Fruit fly (Drosophila melanogaster) whole organism, embryonic: ENCODE results near the gene ppk.

Experiments
- CG10366 ChIP-seq: fragments of 200-800 bp; sonication (Bioruptor generic); IDR thresholded peaks from 2 replicates; pipeline ENCODE4 v1.3.6; 2022; ENCODE audit warnings: missing biosample characterization, missing genetic modification characterization
- CG10462 ChIP-seq: fragments of 200-800 bp; sonication (Bioruptor generic); optimal IDR thresholded peaks from 2 replicates; lab custom pipeline; 2016; ENCODE audit warnings: missing biosample characterization, missing genetic modification characterization
- CG11456 ChIP-seq: fragments of 200-800 bp; sonication (Bioruptor generic); IDR thresholded peaks from 3 replicates; pipeline ENCODE4 v1.3.6; 2022; ENCODE audit warnings: missing biosample characterization, missing genetic modification characterization
- CG12219 ChIP-seq: fragments of 200-800 bp; sonication (Bioruptor generic); optimal IDR thresholded peaks from 3 replicates; lab custom pipeline; 2018; ENCODE audit warnings: missing biosample characterization, mild to moderate bottlenecking, missing genetic modification characterization
- CG14965 ChIP-seq: fragments of 200-800 bp; sonication (Bioruptor generic); optimal IDR thresholded peaks from 2 replicates; lab custom pipeline; 2016; ENCODE audit warnings: missing biosample characterization, missing genetic modification characterization, borderline replicate concordance
- CG1529 ChIP-seq: fragments of 200-800 bp; sonication (Bioruptor generic); optimal IDR thresholded peaks from 3 replicates; lab custom pipeline; 2018; ENCODE audit warnings: missing biosample characterization, missing genetic modification characterization
- CG15514 ChIP-seq: fragments of 200-800 bp; sonication (Bioruptor generic); optimal IDR thresholded peaks from 3 replicates; lab custom pipeline; 2017; ENCODE audit warnings: missing biosample characterization, missing genetic modification characterization, mild to moderate bottlenecking, moderate library complexity, missing genetic modification reagents
- CG1603 ChIP-seq: fragments of 200-800 bp; sonication (Bioruptor generic); optimal IDR thresholded peaks from 2 replicates; lab custom pipeline; 2019; ENCODE audit warnings: missing biosample characterization, mild to moderate bottlenecking, missing genetic modification characterization, moderate library complexity
- CG16779 ChIP-seq: fragments of 200-800 bp; sonication (Bioruptor generic); IDR thresholded peaks from 2 replicates; pipeline ENCODE4 v1.3.6; 2022; ENCODE audit warnings: missing biosample characterization, missing genetic modification characterization
- CG16815 ChIP-seq: fragments of 200-800 bp; sonication (Bioruptor generic); optimal IDR thresholded peaks from 3 replicates; lab custom pipeline; 2017; ENCODE audit warnings: missing biosample characterization, mild to moderate bottlenecking, missing genetic modification characterization
- CG16863 ChIP-seq: fragments of 200-800 bp; sonication (Bioruptor generic); optimal IDR thresholded peaks from 3 replicates; lab custom pipeline; 2016; ENCODE audit warnings: missing biosample characterization, missing genetic modification characterization
- CG17612 ChIP-seq: fragments of 200-800 bp; sonication (Bioruptor generic); IDR thresholded peaks from 2 replicates; pipeline ENCODE4 v1.3.6; 2022; ENCODE audit warnings: missing biosample characterization, missing genetic modification characterization
- CG17802 ChIP-seq: fragments of 200-800 bp; sonication (Bioruptor generic); optimal IDR thresholded peaks from 2 replicates; lab custom pipeline; 2018; ENCODE audit warnings: missing biosample characterization, mild to moderate bottlenecking, missing genetic modification characterization, moderate library complexity
- CG4282 ChIP-seq: fragments of 200-800 bp; sonication (Bioruptor generic); optimal IDR thresholded peaks from 2 replicates; lab custom pipeline; 2016; ENCODE audit warnings: missing biosample characterization, missing genetic modification characterization
- CG4617 ChIP-seq: fragments of 200-800 bp; sonication (Bioruptor generic); optimal IDR thresholded peaks from 3 replicates; lab custom pipeline; 2016; ENCODE audit warnings: missing biosample characterization, missing genetic modification characterization, borderline replicate concordance
- CG7372 ChIP-seq: fragments of 200-800 bp; sonication (Bioruptor generic); IDR thresholded peaks from 2 replicates; pipeline ENCODE4 v1.3.6; 2022; ENCODE audit warnings: missing biosample characterization, missing genetic modification characterization
- CG7745 ChIP-seq: fragments of 200-800 bp; sonication (Bioruptor generic); optimal IDR thresholded peaks from 2 replicates; lab custom pipeline; 2018; ENCODE audit warnings: missing biosample characterization, mild to moderate bottlenecking, missing genetic modification characterization, moderate library complexity
- CG7928 ChIP-seq: fragments of 200-800 bp; sonication (Bioruptor generic); optimal IDR thresholded peaks from 2 replicates; lab custom pipeline; 2017; ENCODE audit warnings: missing biosample characterization, mild to moderate bottlenecking, missing genetic modification characterization
- CG8281 ChIP-seq: fragments of 200-800 bp; sonication (Bioruptor generic); optimal IDR thresholded peaks from 2 replicates; lab custom pipeline; 2018; ENCODE audit warnings: missing biosample characterization, mild to moderate bottlenecking, missing genetic modification characterization, moderate library complexity
- CG8388 ChIP-seq: fragments of 200-800 bp; sonication (Bioruptor generic); optimal IDR thresholded peaks from 2 replicates; lab custom pipeline; 2019; ENCODE audit warnings: missing biosample characterization, mild to moderate bottlenecking, missing genetic modification characterization, moderate library complexity
- Dad ChIP-seq: fragments of 200-800 bp; sonication (Bioruptor generic); optimal IDR thresholded peaks from 3 replicates; lab custom pipeline; 2016; ENCODE audit warnings: missing biosample characterization, missing genetic modification characterization
- E2f1 ChIP-seq: fragments of 200-800 bp; sonication (Bioruptor generic); IDR thresholded peaks from 2 replicates; pipeline ENCODE4 v1.3.6; 2022; ENCODE audit warnings: missing biosample characterization, missing genetic modification characterization
- NC2α ChIP-seq: fragments of 200-800 bp; sonication (Bioruptor generic); optimal IDR thresholded peaks from 2 replicates; lab custom pipeline; 2016; ENCODE audit warnings: missing biosample characterization, missing genetic modification characterization
- NK7.1 ChIP-seq: fragments of 200-800 bp; sonication (Bioruptor generic); optimal IDR thresholded peaks from 3 replicates; lab custom pipeline; 2016; ENCODE audit warnings: missing biosample characterization, missing genetic modification characterization
- Ptx1 ChIP-seq: fragments of 200-800 bp; sonication (Bioruptor generic); IDR thresholded peaks from 2 replicates; pipeline ENCODE4 v1.3.6; 2022; ENCODE audit warnings: missing biosample characterization, missing genetic modification characterization
- Sin3A ChIP-seq: fragments of >200 bp; optimal IDR thresholded peaks from 2 replicates; lab custom pipeline; 2018
- Sry-β ChIP-seq: fragments of 200-800 bp; sonication (Bioruptor generic); optimal IDR thresholded peaks from 2 replicates; lab custom pipeline; 2018; ENCODE audit warnings: missing biosample characterization, mild to moderate bottlenecking, missing genetic modification characterization, moderate library complexity
- TFAM ChIP-seq: fragments of 200-800 bp; sonication (Bioruptor generic); optimal IDR thresholded peaks from 2 replicates; lab custom pipeline; 2017; ENCODE audit warnings: missing biosample characterization, missing genetic modification characterization, inconsistent platforms
- Trl ChIP-seq, 3 experiments: fragments of >200 bp in 2 of 3; fragments of 200-800 bp in 1 of 3; sonication (Bioruptor generic) in 1 of 3; optimal IDR thresholded peaks; 2 replicates in 1 of 3; 3 replicates in 2 of 3; lab custom pipeline; 2016 to 2017; ENCODE audit warnings: missing biosample characterization in 1 of 3, missing genetic modification characterization in 1 of 3
- bowl ChIP-seq: fragments of 200-800 bp; sonication (Bioruptor generic); IDR thresholded peaks from 2 replicates; pipeline ENCODE4 v1.3.6; 2022; ENCODE audit warnings: missing biosample characterization, missing genetic modification characterization
- caup ChIP-seq: fragments of 200-800 bp; sonication (Bioruptor generic); optimal IDR thresholded peaks from 3 replicates; lab custom pipeline; 2017; ENCODE audit warnings: missing biosample characterization, mild to moderate bottlenecking, missing genetic modification characterization, moderate library complexity; ENCODE audit not compliant: severe bottlenecking
- chm ChIP-seq: fragments of 200-800 bp; sonication (Bioruptor generic); IDR thresholded peaks from 2 replicates; pipeline ENCODE4 v1.3.6; 2022; ENCODE audit warnings: missing biosample characterization, missing genetic modification characterization
- dmrt99B ChIP-seq: fragments of 200-800 bp; sonication (Bioruptor generic); optimal IDR thresholded peaks from 2 replicates; lab custom pipeline; 2018; ENCODE audit warnings: missing biosample characterization, mild to moderate bottlenecking, missing genetic modification characterization, moderate library complexity
- eyg ChIP-seq: fragments of 200-800 bp; sonication (Bioruptor generic); optimal IDR thresholded peaks from 3 replicates; lab custom pipeline; 2016; ENCODE audit warnings: missing biosample characterization, missing genetic modification characterization
- fd64A ChIP-seq: fragments of 200-800 bp; sonication (Bioruptor generic); optimal IDR thresholded peaks from 3 replicates; lab custom pipeline; 2018; ENCODE audit warnings: missing biosample characterization, mild to moderate bottlenecking, missing genetic modification characterization
- gcm2 ChIP-seq: fragments of 200-800 bp; sonication (Bioruptor generic); optimal IDR thresholded peaks from 2 replicates; lab custom pipeline; 2016; ENCODE audit warnings: missing biosample characterization, missing genetic modification characterization
- inv ChIP-seq: fragments of 200-800 bp; sonication (Bioruptor generic); IDR thresholded peaks from 2 replicates; pipeline ENCODE4 v1.3.6; 2022; ENCODE audit warnings: missing biosample characterization, missing genetic modification characterization; ENCODE audit not compliant: partially characterized antibody
- kni ChIP-seq: fragments of 200-800 bp; sonication (Bioruptor generic); optimal IDR thresholded peaks from 3 replicates; lab custom pipeline; 2017; ENCODE audit warnings: mild to moderate bottlenecking, missing biosample characterization, missing genetic modification reagents, missing genetic modification characterization
- lab ChIP-seq: fragments of 200-800 bp; sonication (Bioruptor generic); optimal IDR thresholded peaks from 3 replicates; lab custom pipeline; 2017; ENCODE audit warnings: missing biosample characterization, missing genetic modification characterization, mild to moderate bottlenecking, moderate library complexity, missing genetic modification reagents
- nmo ChIP-seq: fragments of 200-800 bp; sonication (Bioruptor generic); optimal IDR thresholded peaks from 2 replicates; lab custom pipeline; 2018; ENCODE audit warnings: missing biosample characterization, mild to moderate bottlenecking, missing genetic modification characterization, moderate library complexity
- pita ChIP-seq: fragments of 200-800 bp; sonication (Bioruptor generic); optimal IDR thresholded peaks from 2 replicates; lab custom pipeline; 2017; ENCODE audit warnings: missing biosample characterization, mild to moderate bottlenecking, missing genetic modification characterization
- row ChIP-seq: fragments of 200-800 bp; sonication (Bioruptor generic); IDR thresholded peaks from 3 replicates; pipeline ENCODE4 v1.3.6; 2022; ENCODE audit warnings: missing biosample characterization, missing genetic modification characterization
- sens-2 ChIP-seq: fragments of 200-800 bp; sonication (Bioruptor generic); IDR thresholded peaks from 2 replicates; pipeline ENCODE4 v1.3.6; 2022; ENCODE audit warnings: missing biosample characterization, missing genetic modification characterization
- sqz ChIP-seq: fragments of 200-800 bp; sonication (Bioruptor generic); optimal IDR thresholded peaks from 3 replicates; lab custom pipeline; 2018; ENCODE audit warnings: missing biosample characterization, mild to moderate bottlenecking, missing genetic modification characterization
- stwl ChIP-seq: fragments of 200-800 bp; sonication (Bioruptor generic); optimal IDR thresholded peaks from 3 replicates; lab custom pipeline; 2018; ENCODE audit warnings: missing biosample characterization, mild to moderate bottlenecking, missing genetic modification characterization, moderate library complexity
- tna ChIP-seq: fragments of 200-800 bp; sonication (Bioruptor generic); IDR thresholded peaks from 2 replicates; pipeline ENCODE4 v1.3.6; 2022; ENCODE audit warnings: missing biosample characterization, missing genetic modification characterization; ENCODE audit not compliant: partially characterized antibody
- toy ChIP-seq: fragments of 200-800 bp; sonication (Bioruptor generic); IDR thresholded peaks from 2 replicates; pipeline ENCODE4 v1.3.6; 2022; ENCODE audit warnings: missing biosample characterization, missing genetic modification characterization
- tx ChIP-seq: fragments of 200-800 bp; sonication (Bioruptor generic); optimal IDR thresholded peaks from 2 replicates; lab custom pipeline; 2016; ENCODE audit warnings: missing biosample characterization, missing genetic modification characterization

Gene ppk

dm6 chr2L:14355033-14355851, 25.7 kb downstream of the ppk start, which contains the start of gene Rab14 (continued):
- no peak for TF ChIP-seq pita (GFP tag; lab: Kevin White, UChicago)
- peak; percentile 87 for TF ChIP-seq tna
- TF ChIP-seq CG12219 (GFP tag; lab: Kevin White, UChicago) = peak; percentile 76
- TF ChIP-seq Sry-β (GFP tag; lab: Kevin White, UChicago) = peak; percentile 43
- peak; percentile 78 for TF ChIP-seq CG8388 (GFP tag; lab: Kevin White, UChicago)
- TF ChIP-seq bowl = peak; percentile 56; the same call in 1 of the 2 replicates
- TF ChIP-seq inv (GFP tag; lab: Robert Waterston, UW) = peak; percentile 80
- peak; percentile 34 for TF ChIP-seq NK7.1 (GFP tag; lab: Kevin White, UChicago)
- TF ChIP-seq CG11456 (GFP tag; lab: Robert Waterston, UW) = peak; percentile 90
- peak; percentile 50 for TF ChIP-seq Dad
- peak; percentile 61 for TF ChIP-seq kni (GFP tag; lab: Kevin White, UChicago)
- TF ChIP-seq fd64A (GFP tag; lab: Kevin White, UChicago) = no peak
- no peak for TF ChIP-seq toy (GFP tag; lab: Robert Waterston, UW)
- TF ChIP-seq CG17802 (tag; lab: Kevin White, UChicago) = peak; percentile 47
- peak; percentile 46 for TF ChIP-seq CG8281 (tag; lab: Kevin White, UChicago)
- TF ChIP-seq CG1529 (GFP tag; lab: Kevin White, UChicago) = peak; percentile 75
- peak; percentile 77 for TF ChIP-seq CG10366 (GFP tag; lab: Robert Waterston, UW)
- TF ChIP-seq CG14965 (GFP tag; lab: Kevin White, UChicago) = no peak
- peak; percentile 34 for TF ChIP-seq CG16863
- peak; percentile 28 for TF ChIP-seq CG7928 (GFP tag; lab: Kevin White, UChicago)
- TF ChIP-seq CG15514 (GFP tag; lab: Kevin White, UChicago) = peak; percentile 58
- peak; percentile 64 for TF ChIP-seq sqz (GFP tag; lab: Kevin White, UChicago)
- TF ChIP-seq tx (GFP tag; lab: Kevin White, UChicago) = peak; percentile 60
- TF ChIP-seq gcm2 (GFP tag; lab: Kevin White, UChicago) = peak; percentile 30
- peak; percentile 71 for TF ChIP-seq sens-2 (GFP tag; lab: Robert Waterston, UW)
- TF ChIP-seq CG1603 (tag; lab: Kevin White, UChicago) = peak; percentile 74
- TF ChIP-seq E2f1 = peak; percentile 75
- peak; percentile 65 for TF ChIP-seq caup (GFP tag; lab: Kevin White, UChicago)
- peak; percentile 91 for TF ChIP-seq stwl (tag; lab: Kevin White, UChicago)
- TF ChIP-seq CG10462 = peak; percentile 48
- peak; percentile 25 for TF ChIP-seq TFAM (GFP tag; lab: Kevin White, UChicago)
- peak; percentile 91 for TF ChIP-seq Sin3A (lab: Kevin White, UChicago)
- TF ChIP-seq CG7372 (GFP tag; lab: Robert Waterston, UW) = peak; percentile 66
- peak; percentile 89 for TF ChIP-seq row (GFP tag; lab: Robert Waterston, UW)
- peak; percentile 34 for TF ChIP-seq NC2α (GFP tag; lab: Kevin White, UChicago)
- peak; percentile 86 for TF ChIP-seq chm (GFP tag; lab: Robert Waterston, UW)
- TF ChIP-seq eyg (GFP tag; lab: Kevin White, UChicago) = no peak
- 0 out of 2 replicates have a peak, but pooled peaks have one; percentile 20 for TF ChIP-seq CG17612 (GFP tag; lab: Robert Waterston, UW)
- peak; percentile 58 for TF ChIP-seq CG4282 (GFP tag; lab: Kevin White, UChicago)
- TF ChIP-seq Ptx1 (GFP tag; lab: Robert Waterston, UW) = peak; percentile 70
- peak; percentile 96 for TF ChIP-seq CG4617 (GFP tag; lab: Kevin White, UChicago)
- peak; percentile 60; the same call in 1 of the 2 replicates for TF ChIP-seq CG16779 (GFP tag; lab: Robert Waterston, UW)
- TF ChIP-seq dmrt99B (tag; lab: Kevin White, UChicago) = peak; percentile 83
- no peak for TF ChIP-seq CG7745 (tag; lab: Kevin White, UChicago)
- peak; percentile 61 for TF ChIP-seq nmo (GFP tag; lab: Kevin White, UChicago)
- peak in 1 of 2 experiments; percentile 66 for TF ChIP-seq Trl (optimal IDR thresholded peaks at IDR 0.05; lab: Kevin White, UChicago)
- peak; percentile 72 for TF ChIP-seq Trl (GFP tag; optimal IDR thresholded peaks at IDR 0.05; lab: Kevin White, UChicago)
- TF ChIP-seq lab (GFP tag; lab: Kevin White, UChicago) = peak; percentile 89
- TF ChIP-seq CG16815 (GFP tag; lab: Kevin White, UChicago) = peak; percentile 53
